Fruit fly (Drosophila melanogaster): ENCODE measurements around the gene mib2.

DNA sequence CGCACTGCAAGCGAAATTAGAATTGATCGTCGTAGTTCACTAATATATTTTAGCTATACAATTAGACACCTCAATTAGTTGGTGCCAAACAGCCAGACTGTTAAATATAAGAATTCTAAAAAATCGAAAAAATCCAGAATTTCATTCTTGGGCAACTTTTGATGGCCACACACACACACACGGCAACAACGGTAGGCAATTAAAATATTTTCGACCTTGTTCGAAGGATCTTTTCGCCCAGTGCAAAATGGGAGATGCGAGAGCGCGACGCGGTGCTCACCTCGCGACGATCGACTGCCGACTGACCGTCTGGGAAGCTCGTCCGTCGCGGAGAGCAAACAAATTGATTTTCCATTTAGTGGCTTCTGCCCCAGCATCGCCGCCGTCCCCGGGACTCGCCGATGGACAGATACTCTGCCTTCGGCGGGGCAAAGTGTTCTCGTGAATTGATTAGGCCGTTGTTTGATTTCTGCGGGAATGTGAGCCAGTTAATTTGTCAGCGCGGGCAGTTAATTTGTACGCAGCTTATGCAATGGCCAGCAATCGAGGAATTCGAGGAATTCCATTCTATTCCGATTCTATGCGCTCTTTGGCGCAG, 35.4 kb downstream of the mib2 start, which contains the start of gene CG10702:
- TF ChIP-seq esn (GFP tag; optimal IDR thresholded peaks at IDR 0.05) (no peak), net (GFP tag; optimal IDR thresholded peaks at IDR 0.05) (no peak), pdm3 (GFP tag; optimal IDR thresholded peaks at IDR 0.05) (no peak), fkh (GFP tag; optimal IDR thresholded peaks at IDR 0.05) (no peak)
